Worm (Caenorhabditis elegans) whole organism, L2 larva: ENCODE data around the gene W09C2.10.
A peak's percentile ranks its signal among the peaks of the same experiment; 100 is the strongest.

ENCODE experiments used
- C34F6.9 ChIP-seq: fragments of 150-350 bp; optimal IDR thresholded peaks from 2 replicates; lab custom pipeline; 2014; ENCODE audit warnings: missing biosample characterization, missing genetic modification characterization
- R02D3.7 ChIP-seq: fragments of 150-350 bp; optimal IDR thresholded peaks from 2 replicates; lab custom pipeline; 2014; ENCODE audit warnings: missing biosample characterization, missing genetic modification characterization
- ceh-82 ChIP-seq: fragments of 150-350 bp; optimal IDR thresholded peaks from 2 replicates; lab custom pipeline; 2014; ENCODE audit warnings: missing biosample characterization, missing genetic modification characterization
- dmd-4 ChIP-seq: sonication (generic microtip); optimal IDR thresholded peaks from 2 replicates; lab custom pipeline; 2017; ENCODE audit warnings: missing biosample characterization, missing genetic modification characterization
- egl-27 ChIP-seq: sonication (generic microtip); optimal IDR thresholded peaks from 3 replicates; lab custom pipeline; 2017; ENCODE audit warnings: missing biosample characterization, missing genetic modification reagents, missing genetic modification characterization
- fos-1 ChIP-seq: fragments of 150-350 bp; optimal IDR thresholded peaks from 2 replicates; lab custom pipeline; 2014; ENCODE audit warnings: missing biosample characterization, missing genetic modification characterization
- lsy-2 ChIP-seq, 2 experiments: fragments of 150-350 bp in 1 of 2; sonication (generic microtip) in 1 of 2; optimal IDR thresholded peaks; 2 replicates each; lab custom pipeline; 2014 to 2017; ENCODE audit warnings: missing biosample characterization in 2 of 2, missing genetic modification characterization in 2 of 2
- nhr-11 ChIP-seq: fragments of 150-350 bp; optimal IDR thresholded peaks from 2 replicates; lab custom pipeline; 2014; ENCODE audit warnings: missing biosample characterization, missing genetic modification characterization
- skn-1 ChIP-seq: sonication (generic microtip); optimal IDR thresholded peaks from 2 replicates; lab custom pipeline; 2017; ENCODE audit warnings: missing biosample characterization, missing genetic modification characterization
- sma-9 ChIP-seq, 2 experiments: fragments of 150-350 bp in 1 of 2; sonication (generic microtip) in 1 of 2; optimal IDR thresholded peaks; 2 replicates each; lab custom pipeline; 2014 to 2016; ENCODE audit warnings: missing genetic modification characterization in 2 of 2, mild to moderate bottlenecking in 1 of 2, missing biosample characterization in 1 of 2, missing compliant biosample characterization in 1 of 2, missing genetic modification reagents in 1 of 2, moderate library complexity in 1 of 2
- unc-55 ChIP-seq: fragments of 150-350 bp; sonication (generic microtip); optimal IDR thresholded peaks from 3 replicates; lab custom pipeline; 2014; ENCODE audit warnings: missing biosample characterization, missing genetic modification reagents, missing genetic modification characterization
- ztf-11 ChIP-seq: sonication (generic microtip); optimal IDR thresholded peaks from 2 replicates; lab custom pipeline; 2017; ENCODE audit warnings: missing biosample characterization, missing genetic modification characterization

DNA sequence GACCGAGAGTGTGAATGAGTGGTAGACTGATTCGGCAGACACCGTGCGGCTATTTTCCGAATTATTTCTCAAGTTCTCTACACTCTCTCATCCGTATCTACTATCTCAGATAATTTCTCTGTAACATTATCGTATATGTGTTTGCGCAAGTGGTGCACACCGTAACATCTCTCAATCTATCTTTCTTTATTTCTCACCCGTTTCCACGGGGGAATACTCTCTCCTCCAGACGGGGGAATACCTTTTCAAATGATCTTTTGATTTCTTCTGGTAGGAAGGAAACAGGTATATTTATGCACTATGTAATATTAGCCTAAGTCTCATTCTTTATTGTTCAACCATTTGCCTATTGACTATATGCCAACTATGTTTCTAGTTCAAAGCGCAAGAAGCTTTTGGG lies 42.2 kb upstream of the W09C2.10 start:
- TF ChIP-seq R02D3.7 (tag; lab: Kevin White, UChicago) (no peak), skn-1 (no peak), nhr-11 (no peak), ceh-82 (tag; lab: Kevin White, UChicago) (no peak), lsy-2 (tag; optimal IDR thresholded peaks at IDR 0.05; lab: Kevin White, UChicago) (no peak), fos-1 (tag; lab: Kevin White, UChicago) (no peak), dmd-4 (tag; lab: Kevin White, UChicago) (no peak), ztf-11 (tag; lab: Kevin White, UChicago) (no peak), C34F6.9 (tag; lab: Kevin White, UChicago) (no peak), sma-9 (GFP tag; optimal IDR thresholded peaks at IDR 0.05; lab: Kevin White, UChicago) (peak; percentile 90), sma-9 (tag; optimal IDR thresholded peaks at IDR 0.05; lab: Kevin White, UChicago) (no peak), unc-55 (no peak), egl-27 (tag; lab: Kevin White, UChicago) (no peak)
